Worm (Caenorhabditis elegans) whole organism, L4/young adult: Measurements from ENCODE around the gene cpg-2.

ENCODE experiments used
- W03F9.2 ChIP-seq: fragments of 150-350 bp; optimal IDR thresholded peaks from 2 replicates; lab custom pipeline; 2014; ENCODE audit warnings: missing biosample characterization, missing genetic modification characterization
- dao-5 ChIP-seq: sonication (generic microtip); optimal IDR thresholded peaks from 2 replicates; lab custom pipeline; 2016; ENCODE audit warnings: missing genotype, missing genetic modification characterization, moderate library complexity, missing compliant biosample characterization
- him-1 ChIP-seq: sonication (generic microtip); optimal IDR thresholded peaks from 2 replicates; lab custom pipeline; 2016; ENCODE audit warnings: missing genotype, missing genetic modification reagents, missing genetic modification characterization, missing compliant biosample characterization

Gene cpg-2

ce11 chrIII:7090545-7090944, 13.2 kb downstream of the cpg-2 start, which contains the start of gene ZK418.10:
TSS of gene ZK418.10 (minus strand) at chrIII:7090692.
- TF ChIP-seq dao-5 (tag; lab: Kevin White, UChicago): no peak
- no peak for TF ChIP-seq him-1
- TF ChIP-seq W03F9.2 (tag; lab: Kevin White, UChicago): no peak

DNA sequence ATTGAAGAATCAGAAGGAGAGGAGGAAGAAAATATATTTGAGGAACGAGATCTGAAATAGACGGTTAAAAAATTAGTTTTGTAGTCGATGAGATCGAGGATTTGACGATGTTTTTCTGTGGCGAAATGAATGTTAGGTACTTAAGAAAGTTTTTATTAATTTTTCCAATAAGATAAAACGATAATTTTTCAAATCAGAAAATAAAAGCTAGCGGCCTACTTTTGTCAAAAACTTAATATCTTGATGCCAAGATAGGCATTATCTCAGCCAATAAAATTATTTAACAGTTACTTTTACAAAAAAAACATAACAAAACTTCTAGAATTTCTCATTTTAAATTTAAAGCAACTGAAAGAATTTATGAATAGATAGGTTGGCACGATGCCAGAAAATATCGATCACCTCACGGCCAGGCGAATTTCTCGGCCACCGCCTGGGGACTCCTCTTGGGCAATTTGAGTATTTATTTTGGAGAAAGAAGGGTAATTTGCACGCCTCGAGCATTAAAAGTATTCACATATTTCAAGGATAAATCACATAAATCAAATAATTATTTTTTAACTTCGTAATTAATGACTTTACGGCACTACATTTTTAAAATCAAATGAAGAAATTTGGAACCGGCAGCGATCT, 16.0 kb downstream of the cpg-2 start, which contains the start of gene fubl-2:
Gene fubl-2, minus strand, starts transcription at position 51 of the 633 bp plus-strand sequence.
- TF ChIP-seq W03F9.2 (tag; lab: Kevin White, UChicago) (peak; percentile 81), him-1 (no peak)

DNA sequence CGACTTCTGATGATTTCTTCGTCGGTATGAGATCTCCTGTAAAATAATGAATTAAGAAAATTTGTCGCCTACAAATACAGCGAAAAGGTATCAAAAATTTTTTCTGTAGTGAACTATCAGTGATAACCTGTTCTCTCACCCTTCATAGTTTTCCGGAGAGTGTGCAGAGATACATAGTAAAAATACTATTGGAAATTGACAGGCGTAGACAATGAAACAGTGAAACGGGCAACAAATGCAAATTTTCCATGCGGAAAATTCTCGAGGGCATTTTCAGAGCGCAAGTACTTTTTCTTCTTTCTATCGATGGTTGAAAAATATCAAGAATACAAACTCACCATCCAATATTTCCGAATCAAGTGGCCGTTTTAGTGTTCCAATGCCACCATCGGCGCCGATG, 16.6 kb downstream of the cpg-2 start:
- TF ChIP-seq dao-5 (tag; lab: Kevin White, UChicago) (no peak), W03F9.2 (tag; lab: Kevin White, UChicago) (no peak), him-1 (no peak)

- TF ChIP-seq W03F9.2 (tag; lab: Kevin White, UChicago): no peak
- TF ChIP-seq him-1: no peak
These were observed 18.9 kb downstream of the cpg-2 start, which contains the start of gene tofu-7 for ce11 chrIII:7084908-7085307. TSS of gene tofu-7 (minus strand) at chrIII:7085018.

ce11 chrIII:7083106-7083505, 20.7 kb downstream of the cpg-2 start:
- no peak for TF ChIP-seq him-1
- no peak for TF ChIP-seq dao-5 (tag; lab: Kevin White, UChicago)
- no peak for TF ChIP-seq W03F9.2 (tag; lab: Kevin White, UChicago)

DNA sequence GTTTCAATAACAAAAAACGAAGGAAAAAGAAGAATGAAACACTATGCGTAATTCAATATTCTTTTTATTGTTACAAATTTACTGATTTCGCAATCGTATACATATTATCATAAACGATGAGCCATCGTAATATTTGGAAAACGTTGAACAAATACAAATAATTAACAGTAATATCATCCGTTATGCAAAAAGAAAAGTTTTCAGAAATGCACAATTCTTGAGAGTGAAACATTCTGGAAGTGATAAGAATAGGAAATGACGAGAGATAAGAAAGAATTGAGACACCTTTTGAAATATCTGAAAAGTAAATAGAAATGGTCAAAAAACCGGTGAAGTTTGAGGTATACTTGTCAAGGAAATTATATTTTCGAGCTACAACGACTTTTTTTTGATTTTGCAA, 22.3 kb downstream of the cpg-2 start:
- TF ChIP-seq him-1 (no peak), W03F9.2 (tag; lab: Kevin White, UChicago) (no peak), dao-5 (tag; lab: Kevin White, UChicago) (no peak)

DNA sequence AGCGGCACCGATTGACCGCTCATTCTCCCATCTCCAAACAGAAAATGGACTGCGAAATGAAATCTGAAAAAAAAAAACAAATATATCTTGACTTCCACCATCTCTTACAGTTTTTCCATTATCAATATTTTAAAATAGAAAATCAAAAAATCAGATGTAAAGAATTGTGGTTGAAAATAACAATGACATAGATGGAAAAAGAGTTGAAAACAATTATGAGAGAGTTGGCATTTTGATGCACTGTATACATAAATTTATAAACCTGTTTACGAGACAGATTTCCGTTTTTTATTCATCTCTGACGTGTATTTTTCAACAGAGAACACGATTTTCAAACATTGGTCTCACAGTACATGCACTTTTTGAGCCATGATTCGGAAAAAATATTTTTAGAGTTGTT, 23.1 kb downstream of the cpg-2 start, which contains the start of gene ZK418.7:
Gene ZK418.7, minus strand, starts transcription at position 101 of the 400 bp plus-strand sequence.
- no peak for TF ChIP-seq dao-5 (tag; lab: Kevin White, UChicago)
- no peak for TF ChIP-seq him-1
- TF ChIP-seq W03F9.2 (tag; lab: Kevin White, UChicago): no peak

ce11 chrIII:7078737-7079136, 25.1 kb downstream of the cpg-2 start, which contains the start of gene ZK418.6:
TSS of gene ZK418.6 (minus strand) at chrIII:7078837.
- no peak for TF ChIP-seq W03F9.2 (tag; lab: Kevin White, UChicago)
- TF ChIP-seq him-1: no peak
- no peak for TF ChIP-seq dao-5 (tag; lab: Kevin White, UChicago)

- no peak for TF ChIP-seq dao-5 (tag; lab: Kevin White, UChicago)
- TF ChIP-seq him-1: no peak
- TF ChIP-seq W03F9.2 (tag; lab: Kevin White, UChicago): no peak
These were observed 27.4 kb downstream of the cpg-2 start, which contains the start of gene ZK418.13 for ce11 chrIII:7076386-7076785. TSS of gene ZK418.13 (minus strand) at chrIII:7076486.

- TF ChIP-seq dao-5 (tag; lab: Kevin White, UChicago): no peak
- no peak for TF ChIP-seq him-1
- no peak for TF ChIP-seq W03F9.2 (tag; lab: Kevin White, UChicago)
These were observed 29.9 kb downstream of the cpg-2 start, which contains the start of gene ZK418.5 for ce11 chrIII:7073801-7074386. TSS of gene ZK418.5 (minus strand) at chrIII:7073851.

ce11 chrIII:7072452-7072851, 31.3 kb downstream of the cpg-2 start, which contains the start of gene lin-37:
TSS of gene lin-37 (minus strand) at chrIII:7072552.
- no peak for TF ChIP-seq W03F9.2 (tag; lab: Kevin White, UChicago)
- no peak for TF ChIP-seq him-1
- TF ChIP-seq dao-5 (tag; lab: Kevin White, UChicago): no peak

ce11 chrIII:7069981-7070380, 33.8 kb downstream of the cpg-2 start, which contains the start of gene tmem-17:
TSS of gene tmem-17 (plus strand) at chrIII:7070281.
- TF ChIP-seq W03F9.2 (tag; lab: Kevin White, UChicago) (no peak), dao-5 (tag; lab: Kevin White, UChicago) (no peak), him-1 (no peak)

ce11 chrIII:7068520-7069113, 35.2 kb downstream of the cpg-2 start, which contains the start of the genes ubc-18 and R01H2.8:
TSS of gene ubc-18 (minus strand) at chrIII:7068570.
TSS of gene R01H2.8 (plus strand) at chrIII:7069063.
- no peak for TF ChIP-seq him-1
- TF ChIP-seq W03F9.2 (tag; lab: Kevin White, UChicago): peak; percentile 34

- TF ChIP-seq dao-5 (tag; lab: Kevin White, UChicago) (no peak), W03F9.2 (tag; lab: Kevin White, UChicago) (no peak), him-1 (no peak)
These were observed 36.3 kb downstream of the cpg-2 start, which contains the start of gene ger-1 for ce11 chrIII:7067385-7067896. TSS of gene ger-1 (minus strand) at chrIII:7067477.
